Fruit fly (Drosophila melanogaster): ENCODE results near the gene Or10a.

Or10a gene

DNA sequence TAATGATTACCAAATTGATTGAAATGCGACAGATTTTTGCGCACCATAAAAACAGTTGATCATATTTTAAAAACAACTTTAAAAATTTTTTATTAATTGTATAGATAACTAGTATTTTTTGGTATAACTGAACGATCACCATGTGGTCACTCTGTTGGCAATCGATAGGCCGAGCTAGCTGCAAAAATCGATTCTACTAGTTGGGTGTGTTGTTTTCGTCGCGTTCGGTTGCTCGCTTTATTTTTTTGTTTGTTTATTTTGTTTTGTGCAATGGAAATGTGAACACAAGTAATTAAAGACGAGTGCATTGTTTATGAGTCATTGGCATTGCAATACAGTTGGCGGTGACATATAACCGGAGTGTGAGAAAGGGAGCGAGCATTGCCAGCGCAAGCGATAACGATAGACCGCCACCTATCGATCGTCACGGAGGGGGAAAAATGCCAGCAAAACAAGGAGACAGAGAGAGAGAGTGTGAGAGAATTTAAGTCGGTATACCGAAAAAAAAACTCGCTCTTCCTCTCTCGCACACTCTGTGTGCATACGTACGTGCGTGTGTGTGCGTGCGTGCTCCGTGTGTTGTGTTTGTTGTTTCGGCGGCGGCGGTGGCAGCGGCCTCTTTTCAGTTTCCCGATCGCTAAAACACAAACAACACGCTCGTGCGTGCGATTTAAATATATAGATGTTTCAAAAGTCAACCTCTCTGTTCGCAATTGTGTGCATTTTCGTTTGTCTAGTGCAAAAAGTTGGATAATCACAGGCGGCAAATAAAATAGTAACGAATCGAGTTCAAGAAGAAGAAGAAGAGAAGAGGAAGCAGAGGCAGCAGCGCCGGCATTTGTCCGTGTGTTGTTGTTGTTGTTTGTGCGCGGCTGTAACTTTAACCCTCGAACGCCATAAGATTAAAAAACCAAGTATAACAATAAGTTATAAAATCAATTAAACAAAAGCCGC is 27.5 kb downstream of the Or10a start (continued):
- TF ChIP-seq ara (GFP tag; IDR thresholded peaks at IDR 0.05), result no peak
- no peak for TF ChIP-seq CG15696 (tag; optimal IDR thresholded peaks at IDR 0.05)
- TF ChIP-seq ems (GFP tag; optimal IDR thresholded peaks at IDR 0.05), result no peak
- no peak for TF ChIP-seq cad (GFP tag; optimal IDR thresholded peaks at IDR 0.05)
- TF ChIP-seq dati (GFP tag; IDR thresholded peaks at IDR 0.05), result no peak
- TF ChIP-seq unpg (GFP tag; optimal IDR thresholded peaks at IDR 0.05), result no peak
- TF ChIP-seq Lim3 (GFP tag; IDR thresholded peaks at IDR 0.05), result no peak
- no peak for TF ChIP-seq CG11085 (GFP tag; IDR thresholded peaks at IDR 0.05)
- no peak for TF ChIP-seq Hsf (GFP tag; optimal IDR thresholded peaks at IDR 0.05)
- TF ChIP-seq mam (GFP tag; optimal IDR thresholded peaks at IDR 0.05), result no peak
- no peak; the same call in 2 of the 3 replicates for TF ChIP-seq row (GFP tag; IDR thresholded peaks at IDR 0.05)
- no peak for TF ChIP-seq ERR (GFP tag; optimal IDR thresholded peaks at IDR 0.05)
- TF ChIP-seq CG18476 (GFP tag; optimal IDR thresholded peaks at IDR 0.05), result no peak
- no peak for TF ChIP-seq Nf-YB (GFP tag; optimal IDR thresholded peaks at IDR 0.05)
- no peak for TF ChIP-seq CG10462 (GFP tag; optimal IDR thresholded peaks at IDR 0.05)
- TF ChIP-seq HHEX (GFP tag; optimal IDR thresholded peaks at IDR 0.05), result peak; percentile 3
- peak in 1 of 2 experiments; percentile 43 for TF ChIP-seq bsh (GFP tag; optimal IDR thresholded peaks at IDR 0.05)
- TF ChIP-seq E2f1 (GFP tag; IDR thresholded peaks at IDR 0.05), result no peak
- TF ChIP-seq CG8944 (GFP tag; optimal IDR thresholded peaks at IDR 0.05), result no peak
- no peak for TF ChIP-seq H15 (GFP tag; IDR thresholded peaks at IDR 0.05)
- TF ChIP-seq PHDP (tag; optimal IDR thresholded peaks at IDR 0.05), result no peak
- peak in 1 of 2 experiments; percentile 15 for TF ChIP-seq tll (GFP tag; optimal IDR thresholded peaks at IDR 0.05)
- TF ChIP-seq corto (GFP tag; optimal IDR thresholded peaks at IDR 0.05), result no peak
- no peak for TF ChIP-seq abd-A (tag; optimal IDR thresholded peaks at IDR 0.05)
- TF ChIP-seq Spps (tag; optimal IDR thresholded peaks at IDR 0.05), result no peak
- TF ChIP-seq Fer1 (GFP tag; optimal IDR thresholded peaks at IDR 0.05), result peak; percentile 10
- no peak for TF ChIP-seq CG6272 (GFP tag; IDR thresholded peaks at IDR 0.05)
- TF ChIP-seq cato (GFP tag; optimal IDR thresholded peaks at IDR 0.05; ENCODE audit: borderline replicate concordance), result no peak
- TF ChIP-seq zfh1 (GFP tag; IDR thresholded peaks at IDR 0.05), result no peak
- TF ChIP-seq CG30403 (GFP tag; optimal IDR thresholded peaks at IDR 0.05), result no peak
- no peak for TF ChIP-seq B-H2 (GFP tag; optimal IDR thresholded peaks at IDR 0.05)
- TF ChIP-seq her (GFP tag; optimal IDR thresholded peaks at IDR 0.05), result no peak
- TF ChIP-seq CG16813 (GFP tag; IDR thresholded peaks at IDR 0.05; ENCODE audit: partially characterized antibody), result peak; percentile 70
- TF ChIP-seq HLH3B (GFP tag; IDR thresholded peaks at IDR 0.05), result no peak
- no peak for TF ChIP-seq CG43689 (GFP tag; IDR thresholded peaks at IDR 0.05)
- TF ChIP-seq Dref (GFP tag; IDR thresholded peaks at IDR 0.05), result peak; percentile 65
- TF ChIP-seq Hr78 (GFP tag; optimal IDR thresholded peaks at IDR 0.05), result no peak
- TF ChIP-seq Hand (GFP tag; optimal IDR thresholded peaks at IDR 0.05), result no peak

DNA sequence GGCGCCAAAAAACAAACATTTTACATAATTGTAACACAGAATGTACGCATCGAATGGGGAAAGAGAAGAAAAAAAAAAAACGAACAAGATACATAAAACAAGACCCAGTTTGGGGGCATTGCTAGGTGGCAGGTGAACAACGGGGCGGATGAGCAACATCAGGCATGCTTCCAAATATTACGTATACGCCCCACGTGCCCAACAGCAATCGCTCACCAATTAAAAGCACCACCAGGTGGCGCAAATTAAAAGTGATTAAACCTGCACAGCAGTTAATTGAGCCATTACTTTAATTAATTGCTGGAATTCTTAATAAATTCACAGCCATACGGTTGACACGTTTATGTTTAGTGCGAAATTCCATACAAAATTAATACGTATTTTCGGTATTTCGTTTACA is 31.7 kb downstream of the Or10a start:
- TF ChIP-seq Rfx (GFP tag; IDR thresholded peaks at IDR 0.05) (no peak), sd (tag; optimal IDR thresholded peaks at IDR 0.05) (peak; percentile 45), Pdp1 (GFP tag; optimal IDR thresholded peaks at IDR 0.05) (peak in 1 of 2 experiments; percentile 42), CTCF (GFP tag; optimal IDR thresholded peaks at IDR 0.05) (peak; percentile 54), CG7372 (GFP tag; IDR thresholded peaks at IDR 0.05) (peak; percentile 90), YL-1 (GFP tag; optimal IDR thresholded peaks at IDR 0.05) (no peak)
